Worm (Caenorhabditis elegans): ENCODE data around the gene otub-3.

DNA sequence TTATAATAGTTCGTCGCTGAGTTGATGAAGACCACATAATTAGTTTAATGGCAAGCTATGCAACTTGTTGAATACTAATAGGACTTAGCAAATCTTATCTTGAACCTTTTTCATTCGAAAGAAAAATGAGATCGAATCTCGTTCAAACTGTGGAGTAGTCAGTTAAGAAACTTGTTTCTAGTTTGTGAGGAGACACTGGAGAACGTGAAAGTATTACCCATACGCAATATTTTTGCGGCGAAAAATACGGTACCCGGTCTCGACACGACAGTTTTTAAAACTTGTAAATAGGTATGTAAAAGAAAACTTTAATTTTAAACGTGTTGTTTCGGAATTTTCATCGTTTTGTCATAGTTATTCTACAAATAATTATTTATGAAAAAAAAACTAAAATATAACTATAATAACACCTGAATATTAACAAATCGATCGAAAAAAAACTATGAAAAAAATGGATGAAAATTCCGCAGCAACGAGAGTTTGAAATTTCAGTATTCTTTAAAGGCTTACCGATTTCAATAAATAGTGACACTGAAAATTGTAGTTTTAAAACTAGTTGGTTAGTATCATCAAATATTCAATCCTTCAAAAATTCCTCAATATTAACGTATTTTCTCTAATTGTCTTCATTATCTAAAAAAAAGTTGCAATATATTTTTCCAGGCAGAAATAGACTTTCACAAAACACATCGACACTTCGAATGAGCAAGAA is 17.8 kb downstream of the otub-3 start, which contains the start of the genes F20C5.7 and parg-1:
- TF ChIP-seq R02D3.7 (tag; optimal IDR thresholded peaks at IDR 0.05), result no peak
- no peak for TF ChIP-seq nhr-25 (tag; optimal IDR thresholded peaks at IDR 0.05)
- no peak for TF ChIP-seq lsy-2 (tag; optimal IDR thresholded peaks at IDR 0.05)
- no peak for TF ChIP-seq ama-1 (optimal IDR thresholded peaks at IDR 0.05)
- TF ChIP-seq sma-3 (GFP tag; optimal IDR thresholded peaks at IDR 0.05), result no peak
- TF ChIP-seq fos-1 (tag; optimal IDR thresholded peaks at IDR 0.05), result no peak
- TF ChIP-seq sma-9 (GFP tag; optimal IDR thresholded peaks at IDR 0.05), result no peak
- TF ChIP-seq sma-9 (tag; optimal IDR thresholded peaks at IDR 0.05), result no peak
- TF ChIP-seq unc-39 (tag; optimal IDR thresholded peaks at IDR 0.05), result no peak
- TF ChIP-seq unc-55 (GFP tag; optimal IDR thresholded peaks at IDR 0.05), result no peak
- TF ChIP-seq ztf-11 (tag; optimal IDR thresholded peaks at IDR 0.05), result no peak
- no peak for TF ChIP-seq elt-3 (tag; optimal IDR thresholded peaks at IDR 0.05)
- no peak for TF ChIP-seq egl-27 (tag; optimal IDR thresholded peaks at IDR 0.05)
- no peak for TF ChIP-seq snpc-4 (tag; optimal IDR thresholded peaks at IDR 0.05)
- no peak for TF ChIP-seq nhr-11 (tag; optimal IDR thresholded peaks at IDR 0.05)

Measured in whole organism, L2 larva.